Fruit fly (Drosophila melanogaster) whole organism, embryonic: ENCODE measurements around the gene morgue.
A peak's percentile ranks its signal among the peaks of the same experiment; 100 is the strongest.

ENCODE experiments used
- Ada2b ChIP-seq: fragments of 200-800 bp; sonication (Bioruptor generic); IDR thresholded peaks from 2 replicates; pipeline ENCODE4 v1.3.6; 2022; ENCODE audit warnings: missing biosample characterization, missing genetic modification characterization
- Adf1 ChIP-seq: fragments of 200-800 bp; sonication (Bioruptor generic); IDR thresholded peaks from 2 replicates; pipeline ENCODE4 v1.3.6; 2022; ENCODE audit warnings: missing biosample characterization, missing genetic modification characterization
- Bgb ChIP-seq: fragments of 200-800 bp; sonication (Bioruptor generic); IDR thresholded peaks from 2 replicates; pipeline ENCODE4 v1.3.6; 2022; ENCODE audit warnings: missing biosample characterization, missing genetic modification characterization; ENCODE audit not compliant: partially characterized antibody
- CG11504 ChIP-seq: fragments of 200-800 bp; sonication (Bioruptor generic); optimal IDR thresholded peaks from 3 replicates; lab custom pipeline; 2019; ENCODE audit warnings: missing biosample characterization, mild to moderate bottlenecking, missing genetic modification characterization, moderate library complexity
- CG13287 ChIP-seq: fragments of 200-800 bp; sonication (Bioruptor generic); IDR thresholded peaks from 2 replicates; pipeline ENCODE4 v1.3.6; 2022; ENCODE audit warnings: missing biosample characterization, missing genetic modification characterization; ENCODE audit not compliant: partially characterized antibody
- CG18619 ChIP-seq: fragments of 200-800 bp; sonication (Bioruptor generic); optimal IDR thresholded peaks from 3 replicates; lab custom pipeline; 2017; ENCODE audit warnings: missing biosample characterization, mild to moderate bottlenecking, missing genetic modification characterization
- CG2120 ChIP-seq: fragments of 200-800 bp; sonication (Bioruptor generic); optimal IDR thresholded peaks from 3 replicates; lab custom pipeline; 2016; ENCODE audit warnings: missing biosample characterization, missing genetic modification characterization
- CG3163 ChIP-seq: fragments of 200-800 bp; sonication (Bioruptor generic); optimal IDR thresholded peaks from 3 replicates; lab custom pipeline; 2016; ENCODE audit warnings: missing biosample characterization, missing genetic modification characterization
- CG33557 ChIP-seq: fragments of 200-800 bp; sonication (Bioruptor generic); optimal IDR thresholded peaks from 2 replicates; lab custom pipeline; 2019; ENCODE audit warnings: missing biosample characterization, mild to moderate bottlenecking, missing genetic modification characterization, moderate library complexity
- CG3995 ChIP-seq: fragments of 200-800 bp; sonication (Bioruptor generic); optimal IDR thresholded peaks from 3 replicates; lab custom pipeline; 2016; ENCODE audit warnings: missing biosample characterization, missing genetic modification characterization
- CG4424 ChIP-seq: fragments of 200-800 bp; sonication (Bioruptor generic); optimal IDR thresholded peaks from 3 replicates; lab custom pipeline; 2016; ENCODE audit warnings: missing biosample characterization, missing genetic modification characterization
- CG4617 ChIP-seq: fragments of 200-800 bp; sonication (Bioruptor generic); optimal IDR thresholded peaks from 3 replicates; lab custom pipeline; 2016; ENCODE audit warnings: missing biosample characterization, missing genetic modification characterization, borderline replicate concordance
- CG4730 ChIP-seq: fragments of 200-800 bp; sonication (Bioruptor generic); IDR thresholded peaks from 2 replicates; pipeline ENCODE4 v1.3.6; 2022; ENCODE audit warnings: missing biosample characterization, missing genetic modification characterization
- CG6272 ChIP-seq: fragments of 200-800 bp; sonication (Bioruptor generic); IDR thresholded peaks from 2 replicates; pipeline ENCODE4 v1.3.6; 2022; ENCODE audit warnings: missing biosample characterization, missing genetic modification characterization
- CG6813 ChIP-seq: fragments of 200-800 bp; sonication (Bioruptor generic); optimal IDR thresholded peaks from 2 replicates; lab custom pipeline; 2017; ENCODE audit warnings: missing biosample characterization, missing genetic modification characterization, mild to moderate bottlenecking, moderate library complexity, missing genetic modification reagents
- CG7357 ChIP-seq: fragments of 200-800 bp; sonication (Bioruptor generic); IDR thresholded peaks from 3 replicates; pipeline ENCODE4 v1.3.6; 2022; ENCODE audit warnings: missing biosample characterization, missing genetic modification characterization
- CG8281 ChIP-seq: fragments of 200-800 bp; sonication (Bioruptor generic); optimal IDR thresholded peaks from 2 replicates; lab custom pipeline; 2018; ENCODE audit warnings: missing biosample characterization, mild to moderate bottlenecking, missing genetic modification characterization, moderate library complexity
- CG9215 ChIP-seq: fragments of 200-800 bp; sonication (Bioruptor generic); IDR thresholded peaks from 2 replicates; pipeline ENCODE4 v1.3.6; 2022; ENCODE audit warnings: missing biosample characterization, missing genetic modification characterization
- CG9727 ChIP-seq: fragments of 200-800 bp; sonication (Bioruptor generic); optimal IDR thresholded peaks from 3 replicates; lab custom pipeline; 2017; ENCODE audit warnings: missing biosample characterization, mild to moderate bottlenecking, missing genetic modification characterization
- CG9817 ChIP-seq: fragments of 200-800 bp; sonication (Bioruptor generic); optimal IDR thresholded peaks from 2 replicates; lab custom pipeline; 2018; ENCODE audit warnings: missing biosample characterization, mild to moderate bottlenecking, missing genetic modification characterization, moderate library complexity
- D19B ChIP-seq: fragments of 200-800 bp; sonication (Bioruptor generic); optimal IDR thresholded peaks from 2 replicates; lab custom pipeline; 2017; ENCODE audit warnings: missing biosample characterization, mild to moderate bottlenecking, missing genetic modification characterization
- Dll ChIP-seq: fragments of 200-800 bp; sonication (Bioruptor generic); IDR thresholded peaks from 4 replicates; pipeline ENCODE4 v1.3.6; 2022; ENCODE audit warnings: missing biosample characterization, missing genetic modification characterization; ENCODE audit not compliant: partially characterized antibody
- Eip74EF ChIP-seq, 2 experiments: fragments of 200-800 bp in 1 of 2; fragments of >200 bp in 1 of 2; sonication (Bioruptor generic) in 1 of 2; optimal IDR thresholded peaks; 2 replicates each; lab custom pipeline; 2017 to 2019; ENCODE audit warnings: missing biosample characterization in 2 of 2, missing genetic modification characterization in 2 of 2, mild to moderate bottlenecking in 1 of 2, moderate library complexity in 1 of 2
- Hand ChIP-seq: fragments of 200-800 bp; sonication (Bioruptor generic); optimal IDR thresholded peaks from 2 replicates; lab custom pipeline; 2017; ENCODE audit warnings: mild to moderate bottlenecking, missing biosample characterization, missing genetic modification reagents, missing genetic modification characterization
- HmgZ ChIP-seq: fragments of 200-800 bp; sonication (Bioruptor generic); optimal IDR thresholded peaks from 2 replicates; lab custom pipeline; 2018; ENCODE audit warnings: missing biosample characterization, mild to moderate bottlenecking, missing genetic modification characterization
- Hr39 ChIP-seq: fragments of >200 bp; optimal IDR thresholded peaks from 2 replicates; lab custom pipeline; 2017
- Hr78 ChIP-seq, 2 experiments: fragments of 200-800 bp in 1 of 2; fragments of >200 bp in 1 of 2; sonication (Bioruptor generic) in 1 of 2; optimal IDR thresholded peaks; 2 replicates each; lab custom pipeline; 2017 to 2019; ENCODE audit warnings: missing biosample characterization in 2 of 2, missing genetic modification characterization in 2 of 2, mild to moderate bottlenecking in 1 of 2, moderate library complexity in 1 of 2
- Nf-YB ChIP-seq: fragments of 200-800 bp; sonication (Bioruptor generic); optimal IDR thresholded peaks from 3 replicates; lab custom pipeline; 2019; ENCODE audit warnings: missing biosample characterization, mild to moderate bottlenecking, missing genetic modification characterization, moderate library complexity
- Pdp1 ChIP-seq, 2 experiments: fragments of 200-800 bp; sonication (Bioruptor generic); optimal IDR thresholded peaks; 3 replicates each; lab custom pipeline; 2016; ENCODE audit warnings: missing biosample characterization in 2 of 2, missing genetic modification characterization in 2 of 2, mild to moderate bottlenecking in 1 of 2, moderate library complexity in 1 of 2
- Rfx ChIP-seq: fragments of 200-800 bp; sonication (Bioruptor generic); IDR thresholded peaks from 2 replicates; pipeline ENCODE4 v1.3.6; 2022; ENCODE audit warnings: missing biosample characterization, missing genetic modification characterization
- amos ChIP-seq: fragments of 200-800 bp; sonication (Bioruptor generic); IDR thresholded peaks from 2 replicates; pipeline ENCODE4 v1.3.6; 2022; ENCODE audit warnings: missing biosample characterization, missing genetic modification characterization; ENCODE audit not compliant: partially characterized antibody
- bab2 ChIP-seq: fragments of 200-800 bp; sonication (Bioruptor generic); optimal IDR thresholded peaks from 2 replicates; lab custom pipeline; 2016; ENCODE audit warnings: missing biosample characterization, missing genetic modification characterization
- fd102C ChIP-seq: fragments of 200-800 bp; sonication (Bioruptor generic); optimal IDR thresholded peaks from 2 replicates; lab custom pipeline; 2018; ENCODE audit warnings: missing biosample characterization, mild to moderate bottlenecking, missing genetic modification characterization, moderate library complexity
- h ChIP-seq: fragments of >200 bp; optimal IDR thresholded peaks from 2 replicates; lab custom pipeline; 2017
- nerfin-1 ChIP-seq: fragments of 200-800 bp; sonication (Bioruptor generic); optimal IDR thresholded peaks from 3 replicates; lab custom pipeline; 2019; ENCODE audit warnings: missing biosample characterization, mild to moderate bottlenecking, missing genetic modification characterization, moderate library complexity
- nerfin-2 ChIP-seq: fragments of 200-800 bp; sonication (Bioruptor generic); IDR thresholded peaks from 2 replicates; pipeline ENCODE4 v1.3.6; 2022; ENCODE audit warnings: missing biosample characterization, missing genetic modification characterization; ENCODE audit not compliant: partially characterized antibody
- pfk ChIP-seq: fragments of 200-800 bp; sonication (Bioruptor generic); optimal IDR thresholded peaks from 2 replicates; lab custom pipeline; 2018; ENCODE audit warnings: missing biosample characterization, mild to moderate bottlenecking, missing genetic modification characterization, moderate library complexity
- ro ChIP-seq: fragments of 200-800 bp; sonication (Bioruptor generic); IDR thresholded peaks from 2 replicates; pipeline ENCODE4 v1.3.6; 2022; ENCODE audit warnings: missing biosample characterization, missing genetic modification characterization
- schlank ChIP-seq: fragments of 200-800 bp; sonication (Bioruptor generic); optimal IDR thresholded peaks from 2 replicates; lab custom pipeline; 2018; ENCODE audit warnings: missing biosample characterization, mild to moderate bottlenecking, missing genetic modification characterization
- sna ChIP-seq: fragments of 200-800 bp; sonication (Bioruptor generic); IDR thresholded peaks from 2 replicates; pipeline ENCODE4 v1.3.6; 2022; ENCODE audit warnings: missing biosample characterization, missing genetic modification characterization; ENCODE audit not compliant: partially characterized antibody
- tin ChIP-seq: fragments of 200-800 bp; sonication (Bioruptor generic); optimal IDR thresholded peaks from 3 replicates; lab custom pipeline; 2016; ENCODE audit warnings: missing biosample characterization, missing genetic modification characterization
- tx ChIP-seq: fragments of 200-800 bp; sonication (Bioruptor generic); optimal IDR thresholded peaks from 2 replicates; lab custom pipeline; 2016; ENCODE audit warnings: missing biosample characterization, missing genetic modification characterization

The morgue gene

dm6 chr2L:4403013-4403604 is 41.4 kb downstream of the morgue start, which contains the start of gene Dim1 (continued):
- TF ChIP-seq CG3163 (GFP tag; lab: Kevin White, UChicago): peak; percentile 5
- peak; percentile 74 for TF ChIP-seq amos
- no peak for TF ChIP-seq Eip74EF (GFP tag; optimal IDR thresholded peaks at IDR 0.05; lab: Kevin White, UChicago)
- TF ChIP-seq Bgb (GFP tag; lab: Robert Waterston, UW): peak; percentile 74
- TF ChIP-seq h: no peak
- no peak for TF ChIP-seq CG7357 (GFP tag; lab: Robert Waterston, UW)
- TF ChIP-seq Nf-YB (GFP tag; lab: Kevin White, UChicago): peak; percentile 10
- no peak for TF ChIP-seq fd102C (GFP tag; lab: Kevin White, UChicago)
- TF ChIP-seq CG6813 (GFP tag; lab: Kevin White, UChicago): no peak
- TF ChIP-seq Hand: no peak
- TF ChIP-seq Pdp1 (GFP tag; optimal IDR thresholded peaks at IDR 0.05; lab: Kevin White, UChicago): no peak
- TF ChIP-seq Hr39: no peak
- peak; percentile 70 for TF ChIP-seq nerfin-2
- peak; percentile 87 for TF ChIP-seq CG13287
- TF ChIP-seq bab2 (GFP tag; lab: Kevin White, UChicago): no peak
- peak; percentile 78 for TF ChIP-seq sna (GFP tag; lab: Robert Waterston, UW)
- TF ChIP-seq Adf1 (GFP tag; lab: Robert Waterston, UW): no peak
- TF ChIP-seq CG9817 (tag; lab: Kevin White, UChicago): no peak
- TF ChIP-seq CG18619 (GFP tag; lab: Kevin White, UChicago): peak; percentile 47
- TF ChIP-seq CG6272: no peak
- peak; percentile 44 for TF ChIP-seq HmgZ (tag; lab: Kevin White, UChicago)
- TF ChIP-seq pfk (GFP tag; lab: Kevin White, UChicago): no peak
- no peak for TF ChIP-seq Hr78 (GFP tag; optimal IDR thresholded peaks at IDR 0.05; lab: Kevin White, UChicago)
- TF ChIP-seq tx (GFP tag; lab: Kevin White, UChicago): no peak
- no peak for TF ChIP-seq tin (GFP tag; lab: Kevin White, UChicago)
- peak; percentile 53; the same call in 1 of the 2 replicates for TF ChIP-seq Rfx (GFP tag; lab: Robert Waterston, UW)
- TF ChIP-seq CG9727 (GFP tag; lab: Kevin White, UChicago): peak; percentile 40
- TF ChIP-seq CG4617 (GFP tag; lab: Kevin White, UChicago): peak; percentile 34
- TF ChIP-seq CG33557 (GFP tag; lab: Kevin White, UChicago): no peak
- peak; percentile 23 for TF ChIP-seq schlank (tag; lab: Kevin White, UChicago)
- TF ChIP-seq CG4730 (GFP tag; lab: Robert Waterston, UW): no peak
- no peak for TF ChIP-seq CG2120 (GFP tag; lab: Kevin White, UChicago)

dm6 chr2L:4400653-4401052 is 43.8 kb downstream of the morgue start, which contains the start of gene CG33003:
CG33003 (plus strand) TSS chr2L:4400953.
- TF ChIP-seq CG4424 (GFP tag; lab: Kevin White, UChicago) (no peak), nerfin-1 (tag; lab: Kevin White, UChicago) (no peak), CG8281 (tag; lab: Kevin White, UChicago) (no peak), CG3995 (GFP tag; lab: Kevin White, UChicago) (no peak), D19B (no peak), CG11504 (tag; lab: Kevin White, UChicago) (no peak), Ada2b (GFP tag; lab: Robert Waterston, UW) (no peak), ro (GFP tag; lab: Robert Waterston, UW) (no peak), CG9215 (GFP tag; lab: Robert Waterston, UW) (no peak), Dll (GFP tag; lab: Robert Waterston, UW) (no peak)
